Fruit fly (Drosophila melanogaster) whole organism, embryonic: ENCODE measurements around the gene OtopLc.

Experiments
- B-H2 ChIP-seq: fragments of 200-800 bp; sonication (Bioruptor generic); optimal IDR thresholded peaks from 2 replicates; lab custom pipeline; 2018; ENCODE audit warnings: missing biosample characterization, mild to moderate bottlenecking, missing genetic modification characterization
- CG10209 ChIP-seq: fragments of 200-800 bp; sonication (Bioruptor generic); optimal IDR thresholded peaks from 3 replicates; lab custom pipeline; 2017; ENCODE audit warnings: missing biosample characterization, mild to moderate bottlenecking, missing genetic modification characterization, missing genetic modification reagents
- CG1024 ChIP-seq: fragments of 200-800 bp; sonication (Bioruptor generic); IDR thresholded peaks from 2 replicates; pipeline ENCODE4 v1.3.6; 2022; ENCODE audit warnings: missing biosample characterization, missing genetic modification characterization
- CG11085 ChIP-seq: fragments of 200-800 bp; sonication (Bioruptor generic); IDR thresholded peaks from 2 replicates; pipeline ENCODE4 v1.3.6; 2022; ENCODE audit warnings: missing biosample characterization, missing genetic modification characterization
- CG11696 ChIP-seq: fragments of 200-800 bp; sonication (Bioruptor generic); IDR thresholded peaks from 2 replicates; pipeline ENCODE4 v1.3.6; 2022; ENCODE audit warnings: missing biosample characterization, missing genetic modification characterization
- CG12391 ChIP-seq: fragments of 200-800 bp; sonication (Bioruptor generic); optimal IDR thresholded peaks from 3 replicates; lab custom pipeline; 2018; ENCODE audit warnings: missing biosample characterization, mild to moderate bottlenecking, missing genetic modification characterization, moderate library complexity
- CG12744 ChIP-seq: fragments of 200-800 bp; sonication (Bioruptor generic); optimal IDR thresholded peaks from 2 replicates; lab custom pipeline; 2016; ENCODE audit warnings: missing biosample characterization, missing genetic modification characterization
- CG13287 ChIP-seq: fragments of 200-800 bp; sonication (Bioruptor generic); IDR thresholded peaks from 2 replicates; pipeline ENCODE4 v1.3.6; 2022; ENCODE audit warnings: missing biosample characterization, missing genetic modification characterization; ENCODE audit not compliant: partially characterized antibody
- CG14667 ChIP-seq: fragments of 200-800 bp; sonication (Bioruptor generic); IDR thresholded peaks from 2 replicates; pipeline ENCODE4 v1.3.6; 2022; ENCODE audit warnings: missing biosample characterization, missing genetic modification characterization
- CG1647 ChIP-seq: fragments of 200-800 bp; sonication (Bioruptor generic); optimal IDR thresholded peaks from 3 replicates; lab custom pipeline; 2016; ENCODE audit warnings: missing biosample characterization, missing genetic modification characterization
- CG18011 ChIP-seq: fragments of 200-800 bp; sonication (Bioruptor generic); optimal IDR thresholded peaks from 2 replicates; lab custom pipeline; 2017; ENCODE audit warnings: missing biosample characterization, missing genetic modification characterization, mild to moderate bottlenecking, moderate library complexity, missing genotype
- CG31388 ChIP-seq: fragments of 200-800 bp; sonication (Bioruptor generic); optimal IDR thresholded peaks from 2 replicates; lab custom pipeline; 2016; ENCODE audit warnings: missing biosample characterization, missing genetic modification characterization
- CG32767 ChIP-seq: fragments of 200-800 bp; sonication (Bioruptor generic); IDR thresholded peaks from 2 replicates; pipeline ENCODE4 v1.3.6; 2022; ENCODE audit warnings: missing biosample characterization, missing genetic modification characterization
- CG33557 ChIP-seq: fragments of 200-800 bp; sonication (Bioruptor generic); optimal IDR thresholded peaks from 2 replicates; lab custom pipeline; 2019; ENCODE audit warnings: missing biosample characterization, mild to moderate bottlenecking, missing genetic modification characterization, moderate library complexity
- CG3838 ChIP-seq: fragments of 200-800 bp; sonication (Bioruptor generic); optimal IDR thresholded peaks from 3 replicates; lab custom pipeline; 2016; ENCODE audit warnings: missing biosample characterization, missing genetic modification characterization
- CG3847 ChIP-seq: fragments of 200-800 bp; sonication (Bioruptor generic); IDR thresholded peaks from 2 replicates; pipeline ENCODE4 v1.3.6; 2022; ENCODE audit warnings: missing biosample characterization, missing genetic modification characterization
- CG4424 ChIP-seq: fragments of 200-800 bp; sonication (Bioruptor generic); optimal IDR thresholded peaks from 3 replicates; lab custom pipeline; 2016; ENCODE audit warnings: missing biosample characterization, missing genetic modification characterization
- CG7271 ChIP-seq: fragments of 200-800 bp; sonication (Bioruptor generic); optimal IDR thresholded peaks from 2 replicates; lab custom pipeline; 2018; ENCODE audit warnings: missing biosample characterization, mild to moderate bottlenecking, missing genetic modification characterization, moderate library complexity
- CG8359 ChIP-seq: fragments of 200-800 bp; sonication (Bioruptor generic); optimal IDR thresholded peaks from 2 replicates; lab custom pipeline; 2017; ENCODE audit warnings: missing biosample characterization, mild to moderate bottlenecking, missing genetic modification characterization, borderline replicate concordance
- CG8924 ChIP-seq: fragments of 200-800 bp; optimal IDR thresholded peaks from 3 replicates; lab custom pipeline; 2019; ENCODE audit warnings: missing biosample characterization, mild to moderate bottlenecking, missing genetic modification characterization, moderate library complexity
- CG9797 ChIP-seq: fragments of 200-800 bp; sonication (Bioruptor generic); optimal IDR thresholded peaks from 3 replicates; lab custom pipeline; 2018; ENCODE audit warnings: missing biosample characterization, mild to moderate bottlenecking, missing genetic modification characterization
- CrebB ChIP-seq: fragments of 200-800 bp; sonication (Bioruptor generic); optimal IDR thresholded peaks from 3 replicates; lab custom pipeline; 2018; ENCODE audit warnings: missing biosample characterization, mild to moderate bottlenecking, missing genetic modification characterization
- D19B ChIP-seq: fragments of 200-800 bp; sonication (Bioruptor generic); optimal IDR thresholded peaks from 2 replicates; lab custom pipeline; 2017; ENCODE audit warnings: missing biosample characterization, mild to moderate bottlenecking, missing genetic modification characterization
- Dip3 ChIP-seq: fragments of 200-800 bp; sonication (Bioruptor generic); optimal IDR thresholded peaks from 3 replicates; lab custom pipeline; 2016; ENCODE audit warnings: missing biosample characterization, missing genetic modification characterization
- Gsc ChIP-seq: fragments of 200-800 bp; sonication (Bioruptor generic); IDR thresholded peaks from 2 replicates; pipeline ENCODE4 v1.3.6; 2022; ENCODE audit warnings: missing biosample characterization, missing genetic modification characterization
- HLH4C ChIP-seq: fragments of 200-800 bp; sonication (Bioruptor generic); IDR thresholded peaks from 3 replicates; pipeline ENCODE4 v1.3.6; 2022; ENCODE audit warnings: missing biosample characterization, missing genetic modification characterization; ENCODE audit not compliant: partially characterized antibody
- Hr39 ChIP-seq: fragments of >200 bp; optimal IDR thresholded peaks from 2 replicates; lab custom pipeline; 2017
- Hr78 ChIP-seq, 2 experiments: fragments of 200-800 bp in 1 of 2; fragments of >200 bp in 1 of 2; sonication (Bioruptor generic) in 1 of 2; optimal IDR thresholded peaks; 2 replicates each; lab custom pipeline; 2017 to 2019; ENCODE audit warnings: missing biosample characterization in 2 of 2, missing genetic modification characterization in 2 of 2, mild to moderate bottlenecking in 1 of 2, moderate library complexity in 1 of 2
- Med ChIP-seq: fragments of 200-800 bp; sonication (Bioruptor generic); peaks from one replicate; lab custom pipeline; 2016; ENCODE audit warnings: missing biosample characterization, missing genetic modification characterization, mild to moderate bottlenecking, inconsistent platforms, moderate library complexity
- Rx ChIP-seq: fragments of 200-800 bp; sonication (Bioruptor generic); IDR thresholded peaks from 2 replicates; pipeline ENCODE4 v1.3.6; 2022; ENCODE audit warnings: missing biosample characterization, missing genetic modification characterization
- ash1 ChIP-seq: fragments of 200-800 bp; sonication (Bioruptor generic); optimal IDR thresholded peaks from 2 replicates; lab custom pipeline; 2018; ENCODE audit warnings: missing biosample characterization, mild to moderate bottlenecking, missing genetic modification characterization
- bsh ChIP-seq, 2 experiments: fragments of 200-800 bp; sonication (Bioruptor generic); optimal IDR thresholded peaks; 2 replicates each; lab custom pipeline; 2017 to 2018; ENCODE audit warnings: mild to moderate bottlenecking in 2 of 2, missing biosample characterization in 2 of 2, missing genetic modification characterization in 2 of 2, moderate library complexity in 1 of 2
- dimm ChIP-seq: fragments of 200-800 bp; sonication (Bioruptor generic); IDR thresholded peaks from 2 replicates; pipeline ENCODE4 v1.3.6; 2022; ENCODE audit warnings: missing biosample characterization, missing genetic modification characterization
- dysf ChIP-seq: fragments of 200-800 bp; sonication (Bioruptor generic); IDR thresholded peaks from 3 replicates; pipeline ENCODE4 v1.3.6; 2022; ENCODE audit warnings: missing biosample characterization, missing genetic modification characterization
- eve ChIP-seq, 2 experiments: fragments of >200 bp; optimal IDR thresholded peaks; 2 replicates each; lab custom pipeline; 2017; ENCODE audit warnings: missing biosample characterization in 2 of 2, missing genetic modification characterization in 2 of 2
- ewg ChIP-seq: fragments of 200-800 bp; sonication (Bioruptor generic); optimal IDR thresholded peaks from 3 replicates; lab custom pipeline; 2017; ENCODE audit warnings: mild to moderate bottlenecking, missing biosample characterization, missing genetic modification reagents, missing genetic modification characterization
- fd3F ChIP-seq: fragments of 200-800 bp; sonication (Bioruptor generic); optimal IDR thresholded peaks from 2 replicates; lab custom pipeline; 2018; ENCODE audit warnings: missing biosample characterization, mild to moderate bottlenecking, missing genetic modification characterization, moderate library complexity
- grn ChIP-seq: fragments of 200-800 bp; sonication (Bioruptor generic); optimal IDR thresholded peaks from 3 replicates; lab custom pipeline; 2017; ENCODE audit warnings: missing biosample characterization, missing genetic modification characterization
- ind ChIP-seq: fragments of 200-800 bp; sonication (Bioruptor generic); optimal IDR thresholded peaks from 3 replicates; lab custom pipeline; 2016; ENCODE audit warnings: missing biosample characterization, missing genetic modification characterization
- jigr1 ChIP-seq: fragments of 200-800 bp; sonication (Bioruptor generic); IDR thresholded peaks from 3 replicates; pipeline ENCODE4 v1.3.6; 2022; ENCODE audit warnings: missing biosample characterization, missing genetic modification characterization
- onecut ChIP-seq: fragments of 200-800 bp; sonication (Bioruptor generic); IDR thresholded peaks from 2 replicates; pipeline ENCODE4 v1.3.6; 2022; ENCODE audit warnings: missing biosample characterization, missing genetic modification characterization
- phol ChIP-seq: fragments of 200-800 bp; sonication (Bioruptor generic); optimal IDR thresholded peaks from 3 replicates; lab custom pipeline; 2018; ENCODE audit warnings: missing biosample characterization, mild to moderate bottlenecking, missing genetic modification characterization, moderate library complexity
- row ChIP-seq: fragments of 200-800 bp; sonication (Bioruptor generic); IDR thresholded peaks from 3 replicates; pipeline ENCODE4 v1.3.6; 2022; ENCODE audit warnings: missing biosample characterization, missing genetic modification characterization
- slou ChIP-seq: fragments of 200-800 bp; sonication (Bioruptor generic); optimal IDR thresholded peaks from 3 replicates; lab custom pipeline; 2016; ENCODE audit warnings: missing biosample characterization, missing genetic modification characterization
- sug ChIP-seq: fragments of 200-800 bp; optimal IDR thresholded peaks from 2 replicates; lab custom pipeline; 2019; ENCODE audit warnings: missing biosample characterization, mild to moderate bottlenecking, missing genetic modification characterization, moderate library complexity
- trh ChIP-seq: fragments of 200-800 bp; sonication (Bioruptor generic); optimal IDR thresholded peaks from 2 replicates; lab custom pipeline; 2016; ENCODE audit warnings: missing biosample characterization, missing genetic modification characterization
- vfl ChIP-seq: fragments of 200-800 bp; sonication (Bioruptor generic); optimal IDR thresholded peaks from 2 replicates; lab custom pipeline; 2016; ENCODE audit warnings: missing biosample characterization, missing genetic modification characterization
- vnd ChIP-seq: fragments of 200-800 bp; sonication (Bioruptor generic); IDR thresholded peaks from 3 replicates; pipeline ENCODE4 v1.3.6; 2022; ENCODE audit warnings: missing biosample characterization, missing genetic modification characterization; ENCODE audit not compliant: partially characterized antibody
- wor ChIP-seq: fragments of 200-800 bp; sonication (Bioruptor generic); IDR thresholded peaks from 2 replicates; pipeline ENCODE4 v1.3.6; 2022; ENCODE audit warnings: missing biosample characterization, missing genetic modification characterization
- zen ChIP-seq: fragments of 200-800 bp; sonication (Bioruptor generic); optimal IDR thresholded peaks from 3 replicates; lab custom pipeline; 2018; ENCODE audit warnings: missing biosample characterization, mild to moderate bottlenecking, missing genetic modification characterization, moderate library complexity
- zfh1 ChIP-seq: fragments of 200-800 bp; sonication (Bioruptor generic); IDR thresholded peaks from 3 replicates; pipeline ENCODE4 v1.3.6; 2022; ENCODE audit warnings: missing biosample characterization, missing genetic modification characterization

Gene OtopLc

dm6 chrX:5705899-5706312 is 43.2 kb upstream of the OtopLc start (continued):
- TF ChIP-seq CG3847 (peak; percentile 84), CG12744 (GFP tag; lab: Kevin White, UChicago) (peak; percentile 55), dysf (GFP tag; lab: Robert Waterston, UW) (peak; percentile 96), Med (GFP tag; lab: Kevin White, UChicago) (peak; percentile 97), Hr39 (lab: Kevin White, UChicago) (no peak), CG33557 (GFP tag; lab: Kevin White, UChicago) (no peak), ind (GFP tag; lab: Kevin White, UChicago) (peak; percentile 84), CG1024 (GFP tag; lab: Robert Waterston, UW) (peak; percentile 77), bsh (GFP tag; optimal IDR thresholded peaks at IDR 0.05; lab: Kevin White, UChicago) (peak in 1 of 2 experiments; percentile 61), CG31388 (peak; percentile 54), Dip3 (GFP tag; lab: Kevin White, UChicago) (peak; percentile 53), ash1 (peak; percentile 5), CG12391 (tag; lab: Kevin White, UChicago) (peak; percentile 80), vnd (GFP tag; lab: Robert Waterston, UW) (no peak), CG4424 (GFP tag; lab: Kevin White, UChicago) (peak; percentile 78), slou (GFP tag; lab: Kevin White, UChicago) (peak; percentile 35), sug (tag; lab: Kevin White, UChicago) (peak; percentile 80), CG8359 (GFP tag; lab: Kevin White, UChicago) (peak; percentile 46), CrebB (tag; lab: Kevin White, UChicago) (peak; percentile 63), CG32767 (peak; percentile 84), zen (tag; lab: Kevin White, UChicago) (peak; percentile 66), CG13287 (GFP tag; lab: Robert Waterston, UW) (no peak; the same call in 1 of the 2 replicates), phol (tag; lab: Kevin White, UChicago) (peak; percentile 82), CG18011 (GFP tag; lab: Kevin White, UChicago) (peak; percentile 38), D19B (peak; percentile 69), CG8924 (peak; percentile 88), CG14667 (GFP tag; lab: Robert Waterston, UW) (peak; percentile 77), B-H2 (GFP tag; lab: Kevin White, UChicago) (no peak), HLH4C (GFP tag; lab: Robert Waterston, UW) (no peak), dimm (peak; percentile 63; the same call in 1 of the 2 replicates), CG10209 (GFP tag; lab: Kevin White, UChicago) (peak; percentile 77), zfh1 (peak; percentile 91), CG11085 (GFP tag; lab: Robert Waterston, UW) (peak; percentile 88), vfl (GFP tag; lab: Kevin White, UChicago) (peak; percentile 28), fd3F (peak; percentile 68), CG3838 (GFP tag; lab: Kevin White, UChicago) (peak; percentile 23), Hr78 (GFP tag; optimal IDR thresholded peaks at IDR 0.05; lab: Kevin White, UChicago) (peak in 1 of 2 experiments; percentile 32), eve (GFP tag; optimal IDR thresholded peaks at IDR 0.05; lab: Kevin White, UChicago) (no peak), row (GFP tag; lab: Robert Waterston, UW) (peak; percentile 90), Gsc (GFP tag; lab: Robert Waterston, UW) (peak; percentile 84), Rx (GFP tag; lab: Robert Waterston, UW) (peak; percentile 85), wor (GFP tag; lab: Robert Waterston, UW) (peak; percentile 69), trh (GFP tag; lab: Kevin White, UChicago) (peak; percentile 43), CG11696 (GFP tag; lab: Robert Waterston, UW) (peak; percentile 69), CG7271 (tag; lab: Kevin White, UChicago) (peak; percentile 2), onecut (peak; percentile 74), CG9797 (no peak), jigr1 (peak; percentile 57; the same call in 1 of the 3 replicates), CG1647 (GFP tag; lab: Kevin White, UChicago) (peak; percentile 68), ewg (peak; percentile 50), grn (GFP tag; lab: Kevin White, UChicago) (peak; percentile 66)
